Fruit fly (Drosophila melanogaster): Measurements from ENCODE around the gene prd1.

DNA sequence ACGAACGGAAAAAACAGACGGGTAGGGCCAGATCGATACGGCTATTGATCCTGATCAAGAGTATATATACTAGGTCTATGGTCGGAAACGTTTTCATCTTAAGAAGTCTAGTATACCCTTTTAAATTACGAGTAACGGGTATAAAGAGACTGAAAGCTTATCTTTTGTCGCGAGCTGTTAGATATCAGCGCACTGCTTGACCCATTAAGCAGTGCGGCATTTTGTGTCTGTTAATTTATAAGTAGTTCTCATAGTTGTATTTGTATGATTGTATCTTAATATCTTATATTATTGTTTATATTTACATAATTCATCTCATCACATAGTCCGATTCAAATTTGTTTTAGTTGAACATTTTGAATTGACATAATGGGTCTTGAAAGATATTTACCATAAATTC is 20.8 kb upstream of the prd1 start:
- no peak for TF ChIP-seq pan (optimal IDR thresholded peaks at IDR 0.05)
- TF ChIP-seq psq (optimal IDR thresholded peaks at IDR 0.05): no peak
- no peak for TF ChIP-seq CG8478 (optimal IDR thresholded peaks at IDR 0.05)
- TF ChIP-seq EcR (GFP tag; optimal IDR thresholded peaks at IDR 0.05): no peak
- no peak for TF ChIP-seq usp (GFP tag; optimal IDR thresholded peaks at IDR 0.05)
- no peak for TF ChIP-seq Dll (optimal IDR thresholded peaks at IDR 0.05)

All from whole organism.